Fruit fly (Drosophila melanogaster) whole organism, embryonic: ENCODE measurements around the gene CG11999.

Experiments
- B-H2 ChIP-seq: fragments of 200-800 bp; sonication (Bioruptor generic); optimal IDR thresholded peaks from 2 replicates; lab custom pipeline; 2018; ENCODE audit warnings: missing biosample characterization, mild to moderate bottlenecking, missing genetic modification characterization
- BEAF-32 ChIP-seq: fragments of 200-800 bp; sonication (Bioruptor generic); optimal IDR thresholded peaks from 3 replicates; lab custom pipeline; 2017; ENCODE audit warnings: missing biosample characterization, missing genetic modification characterization, mild to moderate bottlenecking, moderate library complexity, missing genetic modification reagents
- Bdp1 ChIP-seq: fragments of 200-800 bp; sonication (Bioruptor generic); optimal IDR thresholded peaks from 3 replicates; lab custom pipeline; 2016; ENCODE audit warnings: missing biosample characterization, missing genetic modification characterization
- Bgb ChIP-seq: fragments of 200-800 bp; sonication (Bioruptor generic); IDR thresholded peaks from 2 replicates; pipeline ENCODE4 v1.3.6; 2022; ENCODE audit warnings: missing biosample characterization, missing genetic modification characterization; ENCODE audit not compliant: partially characterized antibody
- BtbVII ChIP-seq: fragments of 200-800 bp; sonication (Bioruptor generic); optimal IDR thresholded peaks from 3 replicates; lab custom pipeline; 2017; ENCODE audit warnings: missing biosample characterization, mild to moderate bottlenecking, missing genetic modification characterization
- CG10366 ChIP-seq: fragments of 200-800 bp; sonication (Bioruptor generic); IDR thresholded peaks from 2 replicates; pipeline ENCODE4 v1.3.6; 2022; ENCODE audit warnings: missing biosample characterization, missing genetic modification characterization
- CG11093 ChIP-seq: fragments of 200-800 bp; sonication (Bioruptor generic); IDR thresholded peaks from 3 replicates; pipeline ENCODE4 v1.3.6; 2022; ENCODE audit warnings: missing biosample characterization, missing genetic modification characterization
- CG11247 ChIP-seq: fragments of 200-800 bp; sonication (Bioruptor generic); IDR thresholded peaks from 2 replicates; pipeline ENCODE4 v1.3.6; 2022; ENCODE audit warnings: missing biosample characterization, missing genetic modification characterization
- CG11695 ChIP-seq: fragments of 200-800 bp; sonication (Bioruptor generic); IDR thresholded peaks from 3 replicates; pipeline ENCODE4 v1.3.6; 2022; ENCODE audit warnings: missing biosample characterization, missing genetic modification characterization
- CG12104 ChIP-seq: fragments of 200-800 bp; sonication (Bioruptor generic); optimal IDR thresholded peaks from 3 replicates; lab custom pipeline; 2016; ENCODE audit warnings: missing biosample characterization, missing genetic modification characterization
- CG13123 ChIP-seq: fragments of 200-800 bp; sonication (Bioruptor generic); optimal IDR thresholded peaks from 2 replicates; lab custom pipeline; 2016; ENCODE audit warnings: missing biosample characterization, missing genetic modification characterization
- CG15514 ChIP-seq: fragments of 200-800 bp; sonication (Bioruptor generic); optimal IDR thresholded peaks from 3 replicates; lab custom pipeline; 2017; ENCODE audit warnings: missing biosample characterization, missing genetic modification characterization, mild to moderate bottlenecking, moderate library complexity, missing genetic modification reagents
- CG15601 ChIP-seq: fragments of 200-800 bp; sonication (Bioruptor generic); optimal IDR thresholded peaks from 3 replicates; lab custom pipeline; 2019; ENCODE audit warnings: missing biosample characterization, mild to moderate bottlenecking, missing genetic modification characterization, moderate library complexity
- CG17359 ChIP-seq: fragments of 200-800 bp; sonication (Bioruptor generic); optimal IDR thresholded peaks from 3 replicates; lab custom pipeline; 2018; ENCODE audit warnings: missing biosample characterization, mild to moderate bottlenecking, missing genetic modification characterization, moderate library complexity
- CG17612 ChIP-seq: fragments of 200-800 bp; sonication (Bioruptor generic); IDR thresholded peaks from 2 replicates; pipeline ENCODE4 v1.3.6; 2022; ENCODE audit warnings: missing biosample characterization, missing genetic modification characterization
- CG2202 ChIP-seq: fragments of 200-800 bp; sonication (Bioruptor generic); optimal IDR thresholded peaks from 2 replicates; lab custom pipeline; 2018; ENCODE audit warnings: missing biosample characterization, mild to moderate bottlenecking, missing genetic modification characterization
- CG3065 ChIP-seq: fragments of 200-800 bp; sonication (Bioruptor generic); optimal IDR thresholded peaks from 2 replicates; lab custom pipeline; 2016; ENCODE audit warnings: missing biosample characterization, missing genetic modification characterization
- CG3726 ChIP-seq: fragments of 200-800 bp; sonication (Bioruptor generic); IDR thresholded peaks from 3 replicates; pipeline ENCODE4, ENCODE4 v1.3.6; 2022; ENCODE audit warnings: missing biosample characterization, missing genetic modification characterization
- CG8281 ChIP-seq: fragments of 200-800 bp; sonication (Bioruptor generic); optimal IDR thresholded peaks from 2 replicates; lab custom pipeline; 2018; ENCODE audit warnings: missing biosample characterization, mild to moderate bottlenecking, missing genetic modification characterization, moderate library complexity
- CG9437 ChIP-seq: fragments of 200-800 bp; sonication (Bioruptor generic); optimal IDR thresholded peaks from 2 replicates; lab custom pipeline; 2018; ENCODE audit warnings: missing biosample characterization, mild to moderate bottlenecking, missing genetic modification characterization
- CG9609 ChIP-seq: fragments of 200-800 bp; sonication (Bioruptor generic); optimal IDR thresholded peaks from 3 replicates; lab custom pipeline; 2016; ENCODE audit warnings: missing biosample characterization, missing genetic modification characterization
- Dek ChIP-seq: fragments of 200-800 bp; sonication (Bioruptor generic); optimal IDR thresholded peaks from 3 replicates; lab custom pipeline; 2019; ENCODE audit warnings: missing biosample characterization, mild to moderate bottlenecking, missing genetic modification characterization, moderate library complexity
- E2f1 ChIP-seq: fragments of 200-800 bp; sonication (Bioruptor generic); IDR thresholded peaks from 2 replicates; pipeline ENCODE4 v1.3.6; 2022; ENCODE audit warnings: missing biosample characterization, missing genetic modification characterization
- Fer1 ChIP-seq: fragments of 200-800 bp; sonication (Bioruptor generic); optimal IDR thresholded peaks from 2 replicates; lab custom pipeline; 2017; ENCODE audit warnings: missing biosample characterization, mild to moderate bottlenecking, missing genetic modification characterization
- Gsc ChIP-seq: fragments of 200-800 bp; sonication (Bioruptor generic); IDR thresholded peaks from 2 replicates; pipeline ENCODE4 v1.3.6; 2022; ENCODE audit warnings: missing biosample characterization, missing genetic modification characterization
- HLHmδ ChIP-seq: fragments of 200-800 bp; sonication (Bioruptor generic); optimal IDR thresholded peaks from 2 replicates; lab custom pipeline; 2018; ENCODE audit warnings: missing biosample characterization, mild to moderate bottlenecking, missing genetic modification characterization, moderate library complexity
- NFAT ChIP-seq: fragments of 200-800 bp; sonication (Bioruptor generic); IDR thresholded peaks from 2 replicates; pipeline ENCODE4 v1.3.6; 2022; ENCODE audit warnings: missing biosample characterization, missing genetic modification characterization
- Nf-YC ChIP-seq: fragments of 200-800 bp; optimal IDR thresholded peaks from 3 replicates; lab custom pipeline; 2019; ENCODE audit warnings: missing biosample characterization, mild to moderate bottlenecking, missing genetic modification characterization, moderate library complexity
- Poxn ChIP-seq: fragments of 200-800 bp; sonication (Bioruptor generic); IDR thresholded peaks from 2 replicates; pipeline ENCODE4 v1.3.6; 2022; ENCODE audit warnings: missing biosample characterization, missing genetic modification characterization
- Rx ChIP-seq: fragments of 200-800 bp; sonication (Bioruptor generic); IDR thresholded peaks from 2 replicates; pipeline ENCODE4 v1.3.6; 2022; ENCODE audit warnings: missing biosample characterization, missing genetic modification characterization
- Sin3A ChIP-seq: fragments of >200 bp; optimal IDR thresholded peaks from 2 replicates; lab custom pipeline; 2018
- Ssrp ChIP-seq: fragments of 200-800 bp; sonication (Bioruptor generic); optimal IDR thresholded peaks from 2 replicates; lab custom pipeline; 2018; ENCODE audit warnings: missing biosample characterization, mild to moderate bottlenecking, missing genetic modification characterization, moderate library complexity
- ash1 ChIP-seq: fragments of 200-800 bp; sonication (Bioruptor generic); optimal IDR thresholded peaks from 2 replicates; lab custom pipeline; 2018; ENCODE audit warnings: missing biosample characterization, mild to moderate bottlenecking, missing genetic modification characterization
- ato ChIP-seq: fragments of 200-800 bp; sonication (Bioruptor generic); IDR thresholded peaks from 2 replicates; pipeline ENCODE4 v1.3.6; 2022; ENCODE audit warnings: missing biosample characterization, missing genetic modification characterization; ENCODE audit not compliant: partially characterized antibody
- br ChIP-seq: fragments of >200 bp; optimal IDR thresholded peaks from 2 replicates; lab custom pipeline; 2017
- bsh ChIP-seq, 2 experiments: fragments of 200-800 bp; sonication (Bioruptor generic); optimal IDR thresholded peaks; 2 replicates each; lab custom pipeline; 2017 to 2018; ENCODE audit warnings: mild to moderate bottlenecking in 2 of 2, missing biosample characterization in 2 of 2, missing genetic modification characterization in 2 of 2, moderate library complexity in 1 of 2
- corto ChIP-seq: fragments of 200-800 bp; sonication (Bioruptor generic); optimal IDR thresholded peaks from 2 replicates; lab custom pipeline; 2016; ENCODE audit warnings: missing biosample characterization, mild to moderate bottlenecking, missing genetic modification characterization, moderate library complexity
- crc ChIP-seq: fragments of 200-800 bp; sonication (Bioruptor generic); optimal IDR thresholded peaks from 2 replicates; lab custom pipeline; 2016; ENCODE audit warnings: missing biosample characterization, missing genetic modification characterization
- oc ChIP-seq: fragments of 200-800 bp; sonication (Bioruptor generic); optimal IDR thresholded peaks from 2 replicates; lab custom pipeline; 2018; ENCODE audit warnings: missing biosample characterization, mild to moderate bottlenecking, missing genetic modification characterization, moderate library complexity
- pho ChIP-seq: fragments of 200-800 bp; sonication (Bioruptor generic); optimal IDR thresholded peaks from 2 replicates; lab custom pipeline; 2016; ENCODE audit warnings: missing biosample characterization, missing genetic modification characterization
- ranshi ChIP-seq: fragments of 200-800 bp; sonication (Bioruptor generic); IDR thresholded peaks from 2 replicates; pipeline ENCODE4 v1.3.6; 2022; ENCODE audit warnings: missing biosample characterization, missing genetic modification characterization
- rib ChIP-seq: fragments of 200-800 bp; sonication (Bioruptor generic); IDR thresholded peaks from 2 replicates; pipeline ENCODE4 v1.3.6; 2022; ENCODE audit warnings: missing biosample characterization, missing genetic modification characterization
- salm ChIP-seq: fragments of 200-800 bp; sonication (Bioruptor generic); optimal IDR thresholded peaks from 2 replicates; lab custom pipeline; 2018; ENCODE audit warnings: missing biosample characterization, mild to moderate bottlenecking, missing genetic modification characterization
- schlank ChIP-seq: fragments of 200-800 bp; sonication (Bioruptor generic); optimal IDR thresholded peaks from 2 replicates; lab custom pipeline; 2018; ENCODE audit warnings: missing biosample characterization, mild to moderate bottlenecking, missing genetic modification characterization
- sim ChIP-seq: fragments of 200-800 bp; sonication (Bioruptor generic); IDR thresholded peaks from 2 replicates; pipeline ENCODE4 v1.3.6; 2022; ENCODE audit warnings: missing biosample characterization, missing genetic modification characterization
- sob ChIP-seq: fragments of 200-800 bp; sonication (Bioruptor generic); IDR thresholded peaks from 2 replicates; pipeline ENCODE4 v1.3.6; 2022; ENCODE audit warnings: missing biosample characterization, missing genetic modification characterization
- stc ChIP-seq: fragments of 200-800 bp; sonication (Bioruptor generic); IDR thresholded peaks from 2 replicates; pipeline ENCODE4 v1.3.6; 2022; ENCODE audit warnings: missing biosample characterization, missing genetic modification characterization
- sug ChIP-seq: fragments of 200-800 bp; optimal IDR thresholded peaks from 2 replicates; lab custom pipeline; 2019; ENCODE audit warnings: missing biosample characterization, mild to moderate bottlenecking, missing genetic modification characterization, moderate library complexity
- tgo ChIP-seq: fragments of 200-800 bp; sonication (Bioruptor generic); IDR thresholded peaks from 3 replicates; pipeline ENCODE4 v1.3.6; 2022; ENCODE audit warnings: missing biosample characterization, missing genetic modification characterization
- wek ChIP-seq: fragments of 200-800 bp; sonication (Bioruptor generic); optimal IDR thresholded peaks from 3 replicates; lab custom pipeline; 2018; ENCODE audit warnings: missing biosample characterization, mild to moderate bottlenecking, missing genetic modification characterization, moderate library complexity
- yki ChIP-seq: fragments of >200 bp; optimal IDR thresholded peaks from 3 replicates; lab custom pipeline; 2018
- zf30C ChIP-seq: fragments of 200-800 bp; sonication (Bioruptor generic); optimal IDR thresholded peaks from 3 replicates; lab custom pipeline; 2018; ENCODE audit warnings: missing biosample characterization, mild to moderate bottlenecking, missing genetic modification characterization

The CG11999 gene

DNA sequence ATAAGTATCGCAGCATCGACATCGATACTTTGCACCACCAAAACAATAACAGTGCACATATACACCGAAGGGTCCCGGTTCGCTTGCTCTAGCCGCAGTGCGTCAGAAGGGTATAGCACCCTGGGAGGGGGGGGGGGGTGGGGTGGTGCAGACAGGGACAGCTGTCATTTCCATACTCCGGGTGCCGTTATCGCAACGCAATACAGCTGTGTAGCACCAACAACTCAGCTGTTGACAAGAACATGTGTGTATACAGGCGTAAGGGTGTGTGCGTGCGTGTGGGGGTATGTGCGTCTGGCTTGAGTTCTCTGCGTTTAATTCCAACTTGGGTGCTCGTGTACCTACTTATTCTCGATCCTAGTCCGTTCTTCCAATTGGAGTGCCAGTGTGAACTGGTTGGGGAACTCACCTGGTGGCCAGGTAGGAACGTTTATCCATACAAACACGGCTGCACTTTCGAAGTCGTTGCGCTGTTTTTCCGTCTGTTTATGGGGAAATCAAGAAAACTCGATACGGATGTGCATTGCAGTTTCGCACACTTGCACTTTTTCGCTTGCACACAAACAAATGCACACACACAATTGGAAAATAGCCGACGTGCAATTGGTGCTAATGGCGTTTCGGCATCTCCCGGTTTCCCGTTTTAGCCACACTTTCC lies 13.1 kb upstream of the CG11999 start (continued):
- TF ChIP-seq CG11247 (GFP tag; lab: Robert Waterston, UW), result no peak
- no peak for TF ChIP-seq yki
- TF ChIP-seq sob (GFP tag; lab: Robert Waterston, UW), result peak; percentile 38; the same call in 1 of the 2 replicates
- peak; percentile 86 for TF ChIP-seq HLHmδ (GFP tag; lab: Kevin White, UChicago)
- TF ChIP-seq CG2202 (tag; lab: Kevin White, UChicago), result no peak
- TF ChIP-seq ato (GFP tag; lab: Robert Waterston, UW), result no peak
- TF ChIP-seq Nf-YC (tag; lab: Kevin White, UChicago), result no peak
- no peak for TF ChIP-seq Bdp1
- no peak for TF ChIP-seq BtbVII
- TF ChIP-seq schlank (tag; lab: Kevin White, UChicago), result no peak
- TF ChIP-seq BEAF-32 (GFP tag; lab: Kevin White, UChicago), result no peak
- no peak for TF ChIP-seq CG8281
- no peak for TF ChIP-seq CG11695 (GFP tag; lab: Robert Waterston, UW)
- TF ChIP-seq E2f1, result no peak
- no peak for TF ChIP-seq CG17612 (GFP tag; lab: Robert Waterston, UW)
- TF ChIP-seq Dek (tag; lab: Kevin White, UChicago), result no peak
- no peak for TF ChIP-seq Sin3A (lab: Kevin White, UChicago)
- TF ChIP-seq B-H2 (GFP tag; lab: Kevin White, UChicago), result peak; percentile 10
- TF ChIP-seq pho, result no peak
- no peak for TF ChIP-seq CG11093
- no peak for TF ChIP-seq CG3726 (GFP tag; lab: Robert Waterston, UW)
- no peak for TF ChIP-seq Ssrp
- no peak for TF ChIP-seq Gsc
- no peak for TF ChIP-seq Poxn (GFP tag; lab: Robert Waterston, UW)
- no peak for TF ChIP-seq corto (GFP tag; lab: Kevin White, UChicago)
- TF ChIP-seq rib (GFP tag; lab: Robert Waterston, UW), result no peak
- TF ChIP-seq Fer1, result peak; percentile 58
- no peak for TF ChIP-seq oc (tag; lab: Kevin White, UChicago)
- no peak for TF ChIP-seq Rx
- TF ChIP-seq bsh (GFP tag; optimal IDR thresholded peaks at IDR 0.05; lab: Kevin White, UChicago), result no peak
- TF ChIP-seq CG12104 (GFP tag; lab: Kevin White, UChicago), result no peak
- TF ChIP-seq Bgb (GFP tag; lab: Robert Waterston, UW), result peak; percentile 25; the same call in 1 of the 2 replicates
- no peak for TF ChIP-seq salm (tag; lab: Kevin White, UChicago)
- no peak; the same call in 1 of the 2 replicates for TF ChIP-seq stc (GFP tag; lab: Robert Waterston, UW)
- TF ChIP-seq ranshi (GFP tag; lab: Robert Waterston, UW), result peak; percentile 4; the same call in 1 of the 2 replicates
- no peak for TF ChIP-seq crc (GFP tag; lab: Kevin White, UChicago)
- no peak for TF ChIP-seq CG15601 (tag; lab: Kevin White, UChicago)
- no peak for TF ChIP-seq br (lab: Kevin White, UChicago)
- TF ChIP-seq NFAT (GFP tag; lab: Robert Waterston, UW), result peak; percentile 44; the same call in 1 of the 2 replicates
- no peak for TF ChIP-seq CG9437 (GFP tag; lab: Kevin White, UChicago)
- TF ChIP-seq CG13123 (GFP tag; lab: Kevin White, UChicago), result no peak
- TF ChIP-seq sim (GFP tag; lab: Robert Waterston, UW), result no peak
- peak; percentile 65 for TF ChIP-seq wek (GFP tag; lab: Kevin White, UChicago)
- peak; percentile 81 for TF ChIP-seq ash1 (GFP tag; lab: Kevin White, UChicago)
- no peak for TF ChIP-seq CG17359
- no peak for TF ChIP-seq CG3065
- TF ChIP-seq tgo (GFP tag; lab: Robert Waterston, UW), result no peak
- TF ChIP-seq CG10366 (GFP tag; lab: Robert Waterston, UW), result no peak
- TF ChIP-seq zf30C (GFP tag; lab: Kevin White, UChicago), result peak; percentile 30
- TF ChIP-seq CG15514 (GFP tag; lab: Kevin White, UChicago), result peak; percentile 49
- no peak for TF ChIP-seq CG9609 (GFP tag; lab: Kevin White, UChicago)
- peak; percentile 66 for TF ChIP-seq sug
